Worm (Caenorhabditis elegans) whole organism, young adult: Measurements from ENCODE around the gene srd-33.

Source experiments
- B0035.1 ChIP-seq: sonication (generic microtip); optimal IDR thresholded peaks from 2 replicates; lab custom pipeline; 2016; ENCODE audit warnings: missing genetic modification characterization, mild to moderate bottlenecking, missing compliant biosample characterization, missing genotype, missing genetic modification reagents
- ccch-3 ChIP-seq: fragments of 200-800 bp; sonication (Bioruptor generic); optimal IDR thresholded peaks from 2 replicates; lab custom pipeline; 2018; ENCODE audit warnings: mild to moderate bottlenecking, missing genetic modification characterization, missing compliant biosample characterization
- dpl-1 ChIP-seq: fragments of 150-350 bp; optimal IDR thresholded peaks from 2 replicates; lab custom pipeline; 2014; ENCODE audit warnings: missing biosample characterization, missing genetic modification reagents, missing genetic modification characterization
- hmg-20 ChIP-seq: fragments of 200-800 bp; sonication (Bioruptor generic); IDR thresholded peaks from 2 replicates; pipeline ENCODE4 v1.3.6; 2022; ENCODE audit warnings: missing genetic modification reagents, missing genetic modification characterization, missing compliant biosample characterization
- hsf-1 ChIP-seq: fragments of 200-800 bp; sonication (Bioruptor generic); IDR thresholded peaks from 2 replicates; pipeline ENCODE4 v1.3.6; 2022; ENCODE audit warnings: missing genetic modification reagents, missing genetic modification characterization, missing compliant biosample characterization
- mes-4 ChIP-seq: sonication (generic microtip); optimal IDR thresholded peaks from 2 replicates; lab custom pipeline; 2016; ENCODE audit warnings: missing genotype, missing genetic modification characterization, missing compliant biosample characterization
- mxl-1 ChIP-seq: sonication (generic microtip); optimal IDR thresholded peaks from 2 replicates; lab custom pipeline; 2016; ENCODE audit warnings: missing genetic modification characterization, missing compliant biosample characterization
- nhr-80 ChIP-seq: sonication (generic microtip); optimal IDR thresholded peaks from 2 replicates; lab custom pipeline; 2016; ENCODE audit warnings: missing genetic modification characterization, missing compliant biosample characterization
- pbrm-1 ChIP-seq: fragments of 200-800 bp; sonication (Bioruptor generic); IDR thresholded peaks from 2 replicates; pipeline ENCODE4 v1.3.6; 2022; ENCODE audit warnings: missing genetic modification reagents, missing genetic modification characterization, missing compliant biosample characterization
- pha-4 ChIP-seq: fragments of 150-350 bp; sonication (generic microtip); optimal IDR thresholded peaks from 2 replicates; lab custom pipeline; 2014; ENCODE audit warnings: missing biosample characterization, missing genetic modification reagents, missing genetic modification characterization
- rcor-1 ChIP-seq: fragments of 200-800 bp; sonication (Bioruptor generic); IDR thresholded peaks from 2 replicates; pipeline ENCODE4 v1.3.6; 2022; ENCODE audit warnings: missing genetic modification reagents, missing genetic modification characterization, missing compliant biosample characterization
- snpc-4 ChIP-seq, 5 experiments: fragments of 150-350 bp in 1 of 5; sonication (generic microtip) in 4 of 5; optimal IDR thresholded peaks; 2 replicates each; lab custom pipeline; 2014 to 2018; ENCODE audit warnings: missing genetic modification characterization in 5 of 5, missing biosample characterization in 3 of 5, antibody characterized with exemption in 2 of 5, mild to moderate bottlenecking in 2 of 5, missing compliant biosample characterization in 2 of 5, missing genotype in 2 of 5, moderate library complexity in 2 of 5, missing genetic modification reagents in 1 of 5

- TF ChIP-seq pha-4 (tag; lab: Kevin White, UChicago) = no peak
- TF ChIP-seq rcor-1 = no peak
- TF ChIP-seq dpl-1 (GFP tag; lab: Kevin White, UChicago) = no peak
- TF ChIP-seq mxl-1 (tag; lab: Kevin White, UChicago) = no peak
- no peak for TF ChIP-seq mes-4
- no peak for TF ChIP-seq ccch-3 (GFP tag; lab: Kevin White, UChicago)
- TF ChIP-seq pbrm-1 (GFP tag; lab: Robert Waterston, UW) = no peak
- TF ChIP-seq B0035.1 (tag; lab: Kevin White, UChicago) = no peak
- TF ChIP-seq snpc-4 (GFP tag; optimal IDR thresholded peaks at IDR 0.05; lab: Kevin White, UChicago) = no peak
- TF ChIP-seq snpc-4 (tag; optimal IDR thresholded peaks at IDR 0.05; lab: Kevin White, UChicago) = no peak
- no peak for TF ChIP-seq hsf-1 (GFP tag; lab: Robert Waterston, UW)
- TF ChIP-seq hmg-20 (GFP tag; lab: Robert Waterston, UW) = no peak
- TF ChIP-seq nhr-80 = no peak
These were observed 40.2 kb downstream of the srd-33 start, which contains the start of gene H23N18.5 for ce11 chrV:4912313-4912712.
